Fruit fly (Drosophila melanogaster) whole organism, larva: Measurements from ENCODE around the gene Best1.
A peak's percentile ranks its signal among the peaks of the same experiment; 100 is the strongest.

Experiments used
- noc ChIP-seq: fragments of 200-800 bp; sonication (Bioruptor generic); optimal IDR thresholded peaks from 3 replicates; lab custom pipeline; 2019; ENCODE audit warnings: missing biosample characterization, mild to moderate bottlenecking, missing genetic modification characterization, moderate library complexity

Best1 gene

dm6 chr3R:10153957-10154685 is 16.2 kb downstream of the Best1 start:
- TF ChIP-seq noc (tag; lab: Kevin White, UChicago): no peak

- no peak for TF ChIP-seq noc (tag; lab: Kevin White, UChicago)
Observed at dm6 chr3R:10151830-10152513, 18.3 kb downstream of the Best1 start, which contains the start of gene CG34303. TSS of gene CG34303 (minus strand) at chr3R:10151880.

- TF ChIP-seq noc (tag; lab: Kevin White, UChicago): no peak
Observed at dm6 chr3R:10150555-10150954, 19.7 kb downstream of the Best1 start.

dm6 chr3R:10149667-10150398 is 20.5 kb downstream of the Best1 start:
- no peak for TF ChIP-seq noc (tag; lab: Kevin White, UChicago)

- TF ChIP-seq noc (tag; lab: Kevin White, UChicago): no peak
Observed at dm6 chr3R:10148376-10148887, 21.9 kb downstream of the Best1 start.

- no peak for TF ChIP-seq noc (tag; lab: Kevin White, UChicago)
Observed at dm6 chr3R:10147176-10147575, 23.1 kb downstream of the Best1 start.

- peak; percentile 31 for TF ChIP-seq noc (tag; lab: Kevin White, UChicago)
Observed at dm6 chr3R:10144103-10144998, 25.9 kb downstream of the Best1 start, which contains the start of the genes TAF1B and Invadolysin. TSS of gene TAF1B (minus strand) at chr3R:10144184. TSS of gene Invadolysin (plus strand) at chr3R:10144668.

- no peak for TF ChIP-seq noc (tag; lab: Kevin White, UChicago)
Observed at dm6 chr3R:10142770-10143169, 27.5 kb downstream of the Best1 start, which contains the start of gene CG42759. TSS of gene CG42759 (plus strand) at chr3R:10143070.

- TF ChIP-seq noc (tag; lab: Kevin White, UChicago): peak; percentile 77
Observed at dm6 chr3R:10139649-10140598, 30.4 kb downstream of the Best1 start, which contains the start of gene tws. TSS of gene tws (minus strand) at chr3R:10139772.

dm6 chr3R:10138900-10139299 is 31.4 kb downstream of the Best1 start:
- TF ChIP-seq noc (tag; lab: Kevin White, UChicago): no peak

dm6 chr3R:10137801-10138200 is 32.5 kb downstream of the Best1 start:
- TF ChIP-seq noc (tag; lab: Kevin White, UChicago): no peak

- TF ChIP-seq noc (tag; lab: Kevin White, UChicago): no peak
Observed at dm6 chr3R:10135011-10135410, 35.3 kb downstream of the Best1 start.

- TF ChIP-seq noc (tag; lab: Kevin White, UChicago): peak; percentile 38
Observed at dm6 chr3R:10134341-10134668, 36.0 kb downstream of the Best1 start.
